Worm (Caenorhabditis elegans) whole organism, early embryonic: Measurements from ENCODE around the gene Y105C5A.26.
"Not testable (repeated sequence)": the region's sequence is repeated elsewhere in the genome, so short reads cannot be mapped to it uniquely, and the experiment has no call there.

ENCODE experiments used
- B0310.2 ChIP-seq: sonication (generic microtip); optimal IDR thresholded peaks from 2 replicates; lab custom pipeline; 2016; ENCODE audit warnings: mild to moderate bottlenecking, missing genetic modification characterization, missing compliant biosample characterization
- F13C5.2 ChIP-seq: sonication (generic microtip); optimal IDR thresholded peaks from 2 replicates; lab custom pipeline; 2017; ENCODE audit warnings: mild to moderate bottlenecking, missing genetic modification characterization, inconsistent platforms, missing compliant biosample characterization
- aly-1 ChIP-seq: sonication (generic microtip); optimal IDR thresholded peaks from 2 replicates; lab custom pipeline; 2016; ENCODE audit warnings: missing genetic modification characterization, missing compliant biosample characterization
- ama-1 ChIP-seq: fragments of 150-350 bp; optimal IDR thresholded peaks from 2 replicates; lab custom pipeline; 2014
- ceh-13 ChIP-seq: fragments of 200-800 bp; sonication (Bioruptor generic); optimal IDR thresholded peaks from 2 replicates; lab custom pipeline; 2018; ENCODE audit warnings: mild to moderate bottlenecking, missing genetic modification characterization, missing compliant biosample characterization
- ceh-36 ChIP-seq: sonication (generic microtip); optimal IDR thresholded peaks from 2 replicates; lab custom pipeline; 2016; ENCODE audit warnings: missing genetic modification characterization, inconsistent platforms, missing compliant biosample characterization
- ets-7 ChIP-seq: sonication (generic microtip); optimal IDR thresholded peaks from 2 replicates; lab custom pipeline; 2016; ENCODE audit warnings: missing genotype, missing genetic modification characterization, missing compliant biosample characterization
- flt-1 ChIP-seq: fragments of 200-800 bp; sonication (Bioruptor generic); IDR thresholded peaks from 2 replicates; pipeline ENCODE4 v1.3.6; 2022; ENCODE audit warnings: missing genetic modification characterization, missing compliant biosample characterization
- hmbx-1 ChIP-seq: sonication (generic microtip); optimal IDR thresholded peaks from 2 replicates; lab custom pipeline; 2016; ENCODE audit warnings: mild to moderate bottlenecking, missing genetic modification characterization, missing compliant biosample characterization
- hmg-4 ChIP-seq: fragments of 200-800 bp; sonication (Bioruptor generic); optimal IDR thresholded peaks from 2 replicates; lab custom pipeline; 2018; ENCODE audit warnings: mild to moderate bottlenecking, missing genetic modification characterization, missing compliant biosample characterization
- hnd-1 ChIP-seq: sonication (generic microtip); optimal IDR thresholded peaks from 2 replicates; lab custom pipeline; 2016; ENCODE audit warnings: missing genetic modification characterization, missing compliant biosample characterization
- pes-1 ChIP-seq: fragments of 200-800 bp; sonication (Bioruptor generic); IDR thresholded peaks from 2 replicates; pipeline ENCODE4 v1.3.6; 2022; ENCODE audit warnings: missing genetic modification reagents, missing genetic modification characterization, missing compliant biosample characterization
- scrt-1 ChIP-seq: fragments of 200-800 bp; sonication (Bioruptor generic); IDR thresholded peaks from 2 replicates; pipeline ENCODE4 v1.3.6; 2022; ENCODE audit warnings: missing genetic modification characterization, missing compliant biosample characterization
- sea-1 ChIP-seq: fragments of 200-800 bp; sonication (Bioruptor generic); conservative IDR thresholded peaks from 2 replicates; pipeline ENCODE4 v1.3.6; 2022; ENCODE audit warnings: missing genetic modification characterization, missing compliant biosample characterization
- tbx-11 ChIP-seq: fragments of 200-800 bp; sonication (Bioruptor generic); IDR thresholded peaks from 2 replicates; pipeline ENCODE4 v1.3.6; 2022; ENCODE audit warnings: missing genetic modification characterization, missing compliant biosample characterization
- tbx-37 ChIP-seq: fragments of 200-800 bp; sonication (Bioruptor generic); conservative IDR thresholded peaks from 2 replicates; pipeline ENCODE4 v1.3.6; 2022; ENCODE audit warnings: missing genetic modification reagents, missing genetic modification characterization, missing compliant biosample characterization
- tra-4 ChIP-seq: sonication (generic microtip); optimal IDR thresholded peaks from 2 replicates; lab custom pipeline; 2017; ENCODE audit warnings: missing genetic modification characterization, missing compliant biosample characterization

The Y105C5A.26 gene

ce11 chrIV:15681445-15681844 is at the start of gene Y105C5A.26:
Gene Y105C5A.26, minus strand, starts transcription at chrIV:15681545.
- TF ChIP-seq F13C5.2; pes-1 (GFP tag; lab: Robert Waterston, UW); tbx-37 (GFP tag; lab: Robert Waterston, UW): not testable (repeated sequence)

- TF ChIP-seq pes-1 (GFP tag; lab: Robert Waterston, UW) (peak; percentile 74), tbx-11 (GFP tag; lab: Robert Waterston, UW) (0 out of 2 replicates have a peak, but pooled peaks have one; percentile 51), sea-1 (GFP tag; lab: Robert Waterston, UW) (0 out of 2 replicates have a peak, but pooled peaks have one; percentile 12)
These were observed 48.2 kb upstream of the Y105C5A.26 start for ce11 chrIV:15729583-15729982.

- TF ChIP-seq ceh-13 (GFP tag; lab: Kevin White, UChicago) (no peak), ets-7 (tag; lab: Kevin White, UChicago) (no peak), flt-1 (no peak), tbx-37 (GFP tag; lab: Robert Waterston, UW) (no peak), F13C5.2 (no peak)
These were observed 44.8 kb upstream of the Y105C5A.26 start for ce11 chrIV:15726175-15726574.

ce11 chrIV:15718442-15718841 is 37.1 kb upstream of the Y105C5A.26 start:
- no peak for TF ChIP-seq B0310.2 (tag; lab: Kevin White, UChicago)
- no peak for TF ChIP-seq flt-1
- TF ChIP-seq hmbx-1 (tag; lab: Kevin White, UChicago), result no peak
- no peak for TF ChIP-seq ceh-13 (GFP tag; lab: Kevin White, UChicago)
- TF ChIP-seq hnd-1, result no peak
- no peak for TF ChIP-seq sea-1 (GFP tag; lab: Robert Waterston, UW)
- no peak for TF ChIP-seq tbx-11 (GFP tag; lab: Robert Waterston, UW)
- no peak for TF ChIP-seq F13C5.2
- no peak for TF ChIP-seq hmg-4
- TF ChIP-seq ets-7 (tag; lab: Kevin White, UChicago), result no peak
- TF ChIP-seq aly-1 (tag; lab: Kevin White, UChicago), result no peak
- no peak for TF ChIP-seq tra-4 (tag; lab: Kevin White, UChicago)
- TF ChIP-seq ceh-36 (tag; lab: Kevin White, UChicago), result no peak
- no peak for TF ChIP-seq pes-1 (GFP tag; lab: Robert Waterston, UW)
- no peak for TF ChIP-seq ama-1 (lab: Kevin White, UChicago)
- no peak for TF ChIP-seq tbx-37 (GFP tag; lab: Robert Waterston, UW)

ce11 chrIV:15701962-15702361 is 20.6 kb upstream of the Y105C5A.26 start:
- TF ChIP-seq ama-1 (lab: Kevin White, UChicago) (no peak), tbx-11 (GFP tag; lab: Robert Waterston, UW) (no peak), flt-1 (no peak), ets-7 (tag; lab: Kevin White, UChicago) (no peak), pes-1 (GFP tag; lab: Robert Waterston, UW) (no peak), sea-1 (GFP tag; lab: Robert Waterston, UW) (no peak), aly-1 (tag; lab: Kevin White, UChicago) (no peak)

ce11 chrIV:15701459-15701858 is 20.1 kb upstream of the Y105C5A.26 start:
- TF ChIP-seq F13C5.2 (no peak), hnd-1 (no peak), ceh-36 (tag; lab: Kevin White, UChicago) (no peak), flt-1 (no peak)

ce11 chrIV:15696786-15697185 is 15.4 kb upstream of the Y105C5A.26 start:
- TF ChIP-seq ceh-13 (GFP tag; lab: Kevin White, UChicago) (no peak), hmg-4 (no peak), hmbx-1 (tag; lab: Kevin White, UChicago) (no peak), pes-1 (GFP tag; lab: Robert Waterston, UW) (no peak), tra-4 (tag; lab: Kevin White, UChicago) (no peak), scrt-1 (GFP tag; lab: Robert Waterston, UW) (no peak), ets-7 (tag; lab: Kevin White, UChicago) (no peak), hnd-1 (no peak), F13C5.2 (no peak), ceh-36 (tag; lab: Kevin White, UChicago) (no peak), sea-1 (GFP tag; lab: Robert Waterston, UW) (no peak), tbx-11 (GFP tag; lab: Robert Waterston, UW) (no peak), ama-1 (lab: Kevin White, UChicago) (no peak), tbx-37 (GFP tag; lab: Robert Waterston, UW) (no peak), flt-1 (no peak), aly-1 (tag; lab: Kevin White, UChicago) (no peak), B0310.2 (tag; lab: Kevin White, UChicago) (no peak)

ce11 chrIV:15695274-15695673 is 13.9 kb upstream of the Y105C5A.26 start:
- TF ChIP-seq ceh-36 (tag; lab: Kevin White, UChicago) (no peak), tbx-37 (GFP tag; lab: Robert Waterston, UW) (no peak), scrt-1 (GFP tag; lab: Robert Waterston, UW) (no peak)

ce11 chrIV:15693268-15693667 is 11.9 kb upstream of the Y105C5A.26 start:
- TF ChIP-seq tbx-37 (GFP tag; lab: Robert Waterston, UW) (no peak), aly-1 (tag; lab: Kevin White, UChicago) (no peak), B0310.2 (tag; lab: Kevin White, UChicago) (no peak), tra-4 (tag; lab: Kevin White, UChicago) (no peak), scrt-1 (GFP tag; lab: Robert Waterston, UW) (no peak), ceh-13 (GFP tag; lab: Kevin White, UChicago) (no peak), tbx-11 (GFP tag; lab: Robert Waterston, UW) (no peak), ceh-36 (tag; lab: Kevin White, UChicago) (no peak), ama-1 (lab: Kevin White, UChicago) (no peak), pes-1 (GFP tag; lab: Robert Waterston, UW) (no peak), hnd-1 (no peak), hmg-4 (no peak), sea-1 (GFP tag; lab: Robert Waterston, UW) (no peak), hmbx-1 (tag; lab: Kevin White, UChicago) (no peak), F13C5.2 (no peak), ets-7 (tag; lab: Kevin White, UChicago) (no peak)
